Fruit fly (Drosophila melanogaster) whole organism, embryonic: ENCODE data around the gene CG42727.

Experiments used
- Adf1 ChIP-seq: fragments of 200-800 bp; sonication (Bioruptor generic); IDR thresholded peaks from 2 replicates; pipeline ENCODE4 v1.3.6; 2022; ENCODE audit warnings: missing biosample characterization, missing genetic modification characterization
- B-H1 ChIP-seq: fragments of 200-800 bp; sonication (Bioruptor generic); IDR thresholded peaks from 3 replicates; pipeline ENCODE4 v1.3.6; 2022; ENCODE audit warnings: missing biosample characterization, missing genetic modification characterization
- CG11695 ChIP-seq: fragments of 200-800 bp; sonication (Bioruptor generic); IDR thresholded peaks from 3 replicates; pipeline ENCODE4 v1.3.6; 2022; ENCODE audit warnings: missing biosample characterization, missing genetic modification characterization
- CG12391 ChIP-seq: fragments of 200-800 bp; sonication (Bioruptor generic); optimal IDR thresholded peaks from 3 replicates; lab custom pipeline; 2018; ENCODE audit warnings: missing biosample characterization, mild to moderate bottlenecking, missing genetic modification characterization, moderate library complexity
- CG13296 ChIP-seq: fragments of 200-800 bp; sonication (Bioruptor generic); optimal IDR thresholded peaks from 3 replicates; lab custom pipeline; 2018; ENCODE audit warnings: missing biosample characterization, mild to moderate bottlenecking, missing genetic modification characterization
- CG1529 ChIP-seq: fragments of 200-800 bp; sonication (Bioruptor generic); optimal IDR thresholded peaks from 3 replicates; lab custom pipeline; 2018; ENCODE audit warnings: missing biosample characterization, missing genetic modification characterization
- CG17568 ChIP-seq: fragments of 200-800 bp; sonication (Bioruptor generic); optimal IDR thresholded peaks from 2 replicates; lab custom pipeline; 2018; ENCODE audit warnings: missing biosample characterization, mild to moderate bottlenecking, missing genetic modification characterization, moderate library complexity
- CG1792 ChIP-seq: fragments of 200-800 bp; sonication (Bioruptor generic); optimal IDR thresholded peaks from 2 replicates; lab custom pipeline; 2016; ENCODE audit warnings: missing biosample characterization, missing genetic modification characterization
- CG18011 ChIP-seq: fragments of 200-800 bp; sonication (Bioruptor generic); optimal IDR thresholded peaks from 2 replicates; lab custom pipeline; 2017; ENCODE audit warnings: missing biosample characterization, missing genetic modification characterization, mild to moderate bottlenecking, moderate library complexity, missing genotype
- CG2712 ChIP-seq: fragments of 200-800 bp; optimal IDR thresholded peaks from 3 replicates; lab custom pipeline; 2019; ENCODE audit warnings: missing biosample characterization, mild to moderate bottlenecking, missing genetic modification characterization, moderate library complexity
- CG2875 ChIP-seq: fragments of 200-800 bp; sonication (Bioruptor generic); optimal IDR thresholded peaks from 2 replicates; lab custom pipeline; 2017; ENCODE audit warnings: missing biosample characterization, mild to moderate bottlenecking, missing genetic modification characterization, missing genetic modification reagents
- CG2889 ChIP-seq: fragments of 200-800 bp; sonication (Bioruptor generic); IDR thresholded peaks from 3 replicates; pipeline ENCODE4 v1.3.6; 2022; ENCODE audit warnings: missing biosample characterization, missing genetic modification characterization
- CG30020 ChIP-seq: fragments of 200-800 bp; optimal IDR thresholded peaks from 2 replicates; lab custom pipeline; 2019; ENCODE audit warnings: missing biosample characterization, mild to moderate bottlenecking, missing genetic modification characterization, moderate library complexity
- CG31365 ChIP-seq: fragments of 200-800 bp; sonication (Bioruptor generic); optimal IDR thresholded peaks from 2 replicates; lab custom pipeline; 2018; ENCODE audit warnings: missing biosample characterization, mild to moderate bottlenecking, missing genetic modification characterization
- CG32772 ChIP-seq: fragments of 200-800 bp; sonication (Bioruptor generic); IDR thresholded peaks from 2 replicates; pipeline ENCODE4 v1.3.6; 2022; ENCODE audit warnings: missing biosample characterization, missing genetic modification characterization
- CG33213 ChIP-seq: fragments of 200-800 bp; sonication (Bioruptor generic); optimal IDR thresholded peaks from 3 replicates; lab custom pipeline; 2016; ENCODE audit warnings: missing biosample characterization, missing genetic modification characterization
- CG4282 ChIP-seq: fragments of 200-800 bp; sonication (Bioruptor generic); optimal IDR thresholded peaks from 2 replicates; lab custom pipeline; 2016; ENCODE audit warnings: missing biosample characterization, missing genetic modification characterization
- CG4707 ChIP-seq: fragments of 200-800 bp; sonication (Bioruptor generic); optimal IDR thresholded peaks from 2 replicates; lab custom pipeline; 2018; ENCODE audit warnings: missing biosample characterization, mild to moderate bottlenecking, missing genetic modification characterization, moderate library complexity
- CG7271 ChIP-seq: fragments of 200-800 bp; sonication (Bioruptor generic); optimal IDR thresholded peaks from 2 replicates; lab custom pipeline; 2018; ENCODE audit warnings: missing biosample characterization, mild to moderate bottlenecking, missing genetic modification characterization, moderate library complexity
- CG7786 ChIP-seq: fragments of 200-800 bp; sonication (Bioruptor generic); optimal IDR thresholded peaks from 2 replicates; lab custom pipeline; 2016; ENCODE audit warnings: missing biosample characterization, missing genetic modification characterization
- CG8290 ChIP-seq, 3 experiments: fragments of 200-800 bp; sonication (Bioruptor generic); optimal IDR thresholded peaks; 2 replicates each; lab custom pipeline; 2016 to 2019; ENCODE audit warnings: missing biosample characterization in 3 of 3, missing genetic modification characterization in 3 of 3, mild to moderate bottlenecking in 2 of 3, moderate library complexity in 1 of 3
- CG8924 ChIP-seq: fragments of 200-800 bp; optimal IDR thresholded peaks from 3 replicates; lab custom pipeline; 2019; ENCODE audit warnings: missing biosample characterization, mild to moderate bottlenecking, missing genetic modification characterization, moderate library complexity
- CG8944 ChIP-seq: fragments of 200-800 bp; sonication (Bioruptor generic); optimal IDR thresholded peaks from 3 replicates; lab custom pipeline; 2016; ENCODE audit warnings: missing biosample characterization, missing genetic modification characterization
- CG9215 ChIP-seq: fragments of 200-800 bp; sonication (Bioruptor generic); IDR thresholded peaks from 2 replicates; pipeline ENCODE4 v1.3.6; 2022; ENCODE audit warnings: missing biosample characterization, missing genetic modification characterization
- CG9797 ChIP-seq: fragments of 200-800 bp; sonication (Bioruptor generic); optimal IDR thresholded peaks from 3 replicates; lab custom pipeline; 2018; ENCODE audit warnings: missing biosample characterization, mild to moderate bottlenecking, missing genetic modification characterization
- CG9932 ChIP-seq: fragments of 200-800 bp; sonication (Bioruptor generic); IDR thresholded peaks from 2 replicates; pipeline ENCODE4 v1.3.6; 2022; ENCODE audit warnings: missing biosample characterization, missing genetic modification characterization
- D ChIP-seq, 2 experiments: fragments of 200-800 bp in 1 of 2; fragments of >200 bp in 1 of 2; sonication (Bioruptor generic) in 1 of 2; optimal IDR thresholded peaks; 2 replicates in 1 of 2; 3 replicates in 1 of 2; lab custom pipeline; 2017; ENCODE audit warnings: mild to moderate bottlenecking in 1 of 2, missing biosample characterization in 1 of 2, missing genetic modification characterization in 1 of 2, missing genetic modification reagents in 1 of 2
- D19B ChIP-seq: fragments of 200-800 bp; sonication (Bioruptor generic); optimal IDR thresholded peaks from 2 replicates; lab custom pipeline; 2017; ENCODE audit warnings: missing biosample characterization, mild to moderate bottlenecking, missing genetic modification characterization
- Dfd ChIP-seq, 2 experiments: fragments of >200 bp; optimal IDR thresholded peaks; 2 replicates each; lab custom pipeline; 2017; ENCODE audit warnings: missing biosample characterization in 2 of 2, missing genetic modification characterization in 2 of 2
- Fer3 ChIP-seq: fragments of 200-800 bp; sonication (Bioruptor generic); optimal IDR thresholded peaks from 2 replicates; lab custom pipeline; 2018; ENCODE audit warnings: missing biosample characterization, mild to moderate bottlenecking, missing genetic modification characterization, moderate library complexity
- Gug ChIP-seq: fragments of 200-800 bp; sonication (Bioruptor generic); IDR thresholded peaks from 4 replicates; pipeline ENCODE4 v1.3.6; 2022; ENCODE audit warnings: missing biosample characterization, missing genetic modification characterization
- HLH3B ChIP-seq: fragments of 200-800 bp; sonication (Bioruptor generic); IDR thresholded peaks from 2 replicates; pipeline ENCODE4 v1.3.6; 2022; ENCODE audit warnings: missing biosample characterization, missing genetic modification characterization
- Lim3 ChIP-seq: fragments of 200-800 bp; sonication (Bioruptor generic); IDR thresholded peaks from 2 replicates; pipeline ENCODE4 v1.3.6; 2022; ENCODE audit warnings: missing biosample characterization, missing genetic modification characterization
- NFAT ChIP-seq: fragments of 200-800 bp; sonication (Bioruptor generic); IDR thresholded peaks from 2 replicates; pipeline ENCODE4 v1.3.6; 2022; ENCODE audit warnings: missing biosample characterization, missing genetic modification characterization
- Poxn ChIP-seq: fragments of 200-800 bp; sonication (Bioruptor generic); IDR thresholded peaks from 2 replicates; pipeline ENCODE4 v1.3.6; 2022; ENCODE audit warnings: missing biosample characterization, missing genetic modification characterization
- Ravus ChIP-seq: fragments of 200-800 bp; sonication (Bioruptor generic); IDR thresholded peaks from 2 replicates; pipeline ENCODE4 v1.3.6; 2022; ENCODE audit warnings: missing biosample characterization, missing genetic modification characterization
- Ssrp ChIP-seq: fragments of 200-800 bp; sonication (Bioruptor generic); optimal IDR thresholded peaks from 2 replicates; lab custom pipeline; 2018; ENCODE audit warnings: missing biosample characterization, mild to moderate bottlenecking, missing genetic modification characterization, moderate library complexity
- Xbp1 ChIP-seq: fragments of 200-800 bp; sonication (Bioruptor generic); optimal IDR thresholded peaks from 3 replicates; lab custom pipeline; 2016; ENCODE audit warnings: missing biosample characterization, mild to moderate bottlenecking, missing genetic modification characterization
- bsh ChIP-seq, 2 experiments: fragments of 200-800 bp; sonication (Bioruptor generic); optimal IDR thresholded peaks; 2 replicates each; lab custom pipeline; 2017 to 2018; ENCODE audit warnings: mild to moderate bottlenecking in 2 of 2, missing biosample characterization in 2 of 2, missing genetic modification characterization in 2 of 2, moderate library complexity in 1 of 2
- danr ChIP-seq: fragments of 200-800 bp; sonication (Bioruptor generic); IDR thresholded peaks from 2 replicates; pipeline ENCODE4 v1.3.6; 2022; ENCODE audit warnings: missing biosample characterization, missing genetic modification characterization
- dpn ChIP-seq, 2 experiments: fragments of 200-800 bp; sonication (Bioruptor generic); optimal IDR thresholded peaks; 3 replicates each; lab custom pipeline; 2016; ENCODE audit warnings: missing biosample characterization in 2 of 2, missing genetic modification characterization in 2 of 2
- dysf ChIP-seq: fragments of 200-800 bp; sonication (Bioruptor generic); IDR thresholded peaks from 3 replicates; pipeline ENCODE4 v1.3.6; 2022; ENCODE audit warnings: missing biosample characterization, missing genetic modification characterization
- eve ChIP-seq, 2 experiments: fragments of >200 bp; optimal IDR thresholded peaks; 2 replicates each; lab custom pipeline; 2017; ENCODE audit warnings: missing biosample characterization in 2 of 2, missing genetic modification characterization in 2 of 2
- jigr1 ChIP-seq: fragments of 200-800 bp; sonication (Bioruptor generic); IDR thresholded peaks from 3 replicates; pipeline ENCODE4 v1.3.6; 2022; ENCODE audit warnings: missing biosample characterization, missing genetic modification characterization
- onecut ChIP-seq: fragments of 200-800 bp; sonication (Bioruptor generic); IDR thresholded peaks from 2 replicates; pipeline ENCODE4 v1.3.6; 2022; ENCODE audit warnings: missing biosample characterization, missing genetic modification characterization
- pb ChIP-seq: fragments of 200-800 bp; sonication (Bioruptor generic); optimal IDR thresholded peaks from 3 replicates; lab custom pipeline; 2016; ENCODE audit warnings: missing biosample characterization, missing genetic modification characterization
- prd ChIP-seq, 3 experiments: fragments of >200 bp in 2 of 3; fragments of 200-800 bp in 1 of 3; sonication (Bioruptor generic) in 1 of 3; optimal IDR thresholded peaks in 2 of 3; IDR thresholded peaks in 1 of 3; 2 replicates in 2 of 3; 3 replicates in 1 of 3; pipeline versions ENCODE4 v1.3.6 to Lab custom; 2017 to 2022; ENCODE audit warnings: missing biosample characterization in 1 of 3, missing genetic modification characterization in 1 of 3
- sna ChIP-seq: fragments of 200-800 bp; sonication (Bioruptor generic); IDR thresholded peaks from 2 replicates; pipeline ENCODE4 v1.3.6; 2022; ENCODE audit warnings: missing biosample characterization, missing genetic modification characterization; ENCODE audit not compliant: partially characterized antibody
- sqz ChIP-seq: fragments of 200-800 bp; sonication (Bioruptor generic); optimal IDR thresholded peaks from 3 replicates; lab custom pipeline; 2018; ENCODE audit warnings: missing biosample characterization, mild to moderate bottlenecking, missing genetic modification characterization
- tup ChIP-seq: fragments of 200-800 bp; sonication (Bioruptor generic); optimal IDR thresholded peaks from 2 replicates; lab custom pipeline; 2016; ENCODE audit warnings: missing biosample characterization, mild to moderate bottlenecking, missing genetic modification characterization, moderate library complexity

Gene CG42727

DNA sequence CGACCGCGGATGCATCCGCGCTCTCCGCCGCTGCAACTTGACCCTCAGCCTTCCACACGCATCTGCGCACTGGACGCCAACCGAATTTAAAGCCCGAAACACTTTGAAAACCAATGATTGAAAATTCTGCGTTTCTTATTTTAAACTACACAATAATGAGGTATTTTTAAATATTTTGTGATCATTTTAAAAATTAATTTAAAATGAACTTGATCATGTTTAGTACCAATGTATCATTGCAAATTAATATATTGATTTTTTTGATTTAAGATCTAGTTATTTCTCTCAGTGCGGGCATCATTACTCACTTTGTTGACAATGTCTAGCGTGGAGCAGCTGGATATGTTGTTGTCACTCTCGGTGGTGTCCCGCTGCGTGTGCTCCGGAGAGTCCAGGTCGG lies 19.0 kb downstream of the CG42727 start (continued):
- TF ChIP-seq CG9932 (GFP tag; lab: Robert Waterston, UW): no peak
- TF ChIP-seq CG1792 (GFP tag; lab: Kevin White, UChicago): no peak
- no peak for TF ChIP-seq prd (optimal IDR thresholded peaks at IDR 0.05; lab: Kevin White, UChicago)
- peak; percentile 40; the same call in 2 of the 3 replicates for TF ChIP-seq prd (GFP tag; IDR thresholded peaks at IDR 0.05; lab: Robert Waterston, UW)
- no peak for TF ChIP-seq sqz
- 0 out of 2 replicates have a peak, but pooled peaks have one; percentile 11 for TF ChIP-seq Adf1 (GFP tag; lab: Robert Waterston, UW)
- TF ChIP-seq CG13296 (GFP tag; lab: Kevin White, UChicago): peak; percentile 20
- TF ChIP-seq Ravus: no peak
- TF ChIP-seq CG7786 (GFP tag; lab: Kevin White, UChicago): no peak
- TF ChIP-seq CG18011 (GFP tag; lab: Kevin White, UChicago): no peak
- no peak for TF ChIP-seq Lim3 (GFP tag; lab: Robert Waterston, UW)
- TF ChIP-seq HLH3B (GFP tag; lab: Robert Waterston, UW): peak; percentile 64; the same call in 1 of the 2 replicates
- no peak for TF ChIP-seq CG9797 (GFP tag; lab: Kevin White, UChicago)
- no peak for TF ChIP-seq sna
- TF ChIP-seq jigr1: no peak
- no peak for TF ChIP-seq Gug
- no peak for TF ChIP-seq pb (GFP tag; lab: Kevin White, UChicago)
- TF ChIP-seq Fer3 (tag; lab: Kevin White, UChicago): no peak
- TF ChIP-seq dpn (GFP tag; optimal IDR thresholded peaks at IDR 0.05; lab: Kevin White, UChicago): peak in 1 of 2 experiments; percentile 23
- TF ChIP-seq CG4707 (GFP tag; lab: Kevin White, UChicago): no peak
- peak; percentile 61; the same call in 2 of the 3 replicates for TF ChIP-seq CG11695 (GFP tag; lab: Robert Waterston, UW)
- TF ChIP-seq CG17568 (GFP tag; lab: Kevin White, UChicago): no peak
- TF ChIP-seq tup (GFP tag; lab: Kevin White, UChicago): no peak
- no peak for TF ChIP-seq CG8944 (GFP tag; lab: Kevin White, UChicago)
- TF ChIP-seq CG8290 (GFP tag; optimal IDR thresholded peaks at IDR 0.05; lab: Kevin White, UChicago): no peak
- no peak for TF ChIP-seq CG8290 (tag; optimal IDR thresholded peaks at IDR 0.05; lab: Kevin White, UChicago)
- TF ChIP-seq bsh (GFP tag; optimal IDR thresholded peaks at IDR 0.05; lab: Kevin White, UChicago): peak in 1 of 2 experiments; percentile 62
- peak; percentile 9 for TF ChIP-seq CG8924 (tag; lab: Kevin White, UChicago)
- TF ChIP-seq CG1529 (GFP tag; lab: Kevin White, UChicago): no peak
- no peak for TF ChIP-seq eve (GFP tag; optimal IDR thresholded peaks at IDR 0.05; lab: Kevin White, UChicago)
- TF ChIP-seq CG31365 (tag; lab: Kevin White, UChicago): no peak
- TF ChIP-seq CG4282 (GFP tag; lab: Kevin White, UChicago): no peak
- TF ChIP-seq NFAT (GFP tag; lab: Robert Waterston, UW): no peak
- TF ChIP-seq Poxn (GFP tag; lab: Robert Waterston, UW): no peak
- no peak for TF ChIP-seq CG30020 (tag; lab: Kevin White, UChicago)
- TF ChIP-seq D19B (GFP tag; lab: Kevin White, UChicago): no peak
- TF ChIP-seq B-H1 (GFP tag; lab: Robert Waterston, UW): no peak
- no peak for TF ChIP-seq Dfd (GFP tag; optimal IDR thresholded peaks at IDR 0.05; lab: Kevin White, UChicago)
- peak; percentile 42; the same call in 1 of the 2 replicates for TF ChIP-seq CG32772 (GFP tag; lab: Robert Waterston, UW)
- no peak for TF ChIP-seq danr (GFP tag; lab: Robert Waterston, UW)
- peak; percentile 28 for TF ChIP-seq Xbp1
- TF ChIP-seq CG12391 (tag; lab: Kevin White, UChicago): peak; percentile 62
- TF ChIP-seq CG2712 (tag; lab: Kevin White, UChicago): peak; percentile 45
- TF ChIP-seq Ssrp (tag; lab: Kevin White, UChicago): no peak
- TF ChIP-seq D (optimal IDR thresholded peaks at IDR 0.05; lab: Kevin White, UChicago): no peak
- TF ChIP-seq D (GFP tag; optimal IDR thresholded peaks at IDR 0.05; lab: Kevin White, UChicago): no peak
- no peak for TF ChIP-seq CG33213 (GFP tag; lab: Kevin White, UChicago)
- TF ChIP-seq CG7271 (tag; lab: Kevin White, UChicago): no peak
- TF ChIP-seq CG2889 (GFP tag; lab: Robert Waterston, UW): no peak
- TF ChIP-seq onecut (GFP tag; lab: Robert Waterston, UW): no peak
- TF ChIP-seq CG9215 (GFP tag; lab: Robert Waterston, UW): no peak
- peak; percentile 40; the same call in 1 of the 3 replicates for TF ChIP-seq dysf (GFP tag; lab: Robert Waterston, UW)
- TF ChIP-seq CG2875 (GFP tag; lab: Kevin White, UChicago): no peak
